Worm (Caenorhabditis elegans): ENCODE data around the gene F36D4.4.

- TF ChIP-seq him-1 (tag; optimal IDR thresholded peaks at IDR 0.05) (no peak), W03F9.2 (tag; optimal IDR thresholded peaks at IDR 0.05) (no peak)
Observed at ce11 chrV:9424514-9424913, 10.1 kb upstream of the F36D4.4 start.
